Worm (Caenorhabditis elegans) whole organism, dauer: ENCODE measurements around the gene C47E8.11.

Source experiments
- unc-62 ChIP-seq: sonication (generic microtip); optimal IDR thresholded peaks from 2 replicates; lab custom pipeline; 2017; ENCODE audit warnings: missing biosample characterization, missing genetic modification reagents, missing genetic modification characterization

C47E8.11 gene

DNA sequence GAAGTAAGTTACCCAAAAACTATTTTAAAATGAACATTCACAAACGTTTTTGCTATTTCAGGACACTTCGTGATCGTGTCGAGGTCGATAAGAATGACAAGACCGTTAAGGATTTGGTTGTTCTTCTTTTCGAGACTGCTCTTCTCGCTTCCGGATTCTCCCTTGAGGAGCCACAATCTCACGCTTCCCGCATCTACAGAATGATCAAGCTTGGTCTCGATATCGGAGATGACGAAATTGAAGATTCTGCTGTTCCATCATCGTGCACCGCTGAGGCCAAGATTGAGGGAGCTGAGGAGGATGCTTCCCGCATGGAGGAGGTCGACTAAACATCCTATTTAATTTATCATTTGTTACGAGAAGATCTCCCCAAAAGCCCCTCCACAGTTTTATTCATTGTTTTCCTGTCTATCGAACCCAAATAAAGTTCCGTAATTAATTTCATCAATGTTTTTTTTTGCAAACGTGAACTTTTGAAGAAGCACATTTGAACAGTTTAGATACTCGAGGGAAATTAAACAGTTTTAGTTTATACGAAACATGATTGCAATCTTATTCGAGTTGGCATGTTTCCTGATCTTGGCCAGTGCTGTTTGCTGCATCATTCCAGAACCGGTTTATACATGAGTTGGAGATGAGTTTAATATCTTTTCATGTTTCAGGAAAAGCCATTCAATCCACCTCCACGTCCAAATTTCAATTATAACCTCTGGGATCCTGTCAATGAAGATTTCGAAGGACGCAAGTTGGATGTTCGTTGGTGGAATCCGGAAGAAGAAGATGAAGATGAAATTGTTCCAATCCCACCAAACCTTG, at the start of gene C47E8.11:
Gene C47E8.11, plus strand, starts transcription at position 520 of the 816 bp plus-strand sequence.
- TF ChIP-seq unc-62: no peak

DNA sequence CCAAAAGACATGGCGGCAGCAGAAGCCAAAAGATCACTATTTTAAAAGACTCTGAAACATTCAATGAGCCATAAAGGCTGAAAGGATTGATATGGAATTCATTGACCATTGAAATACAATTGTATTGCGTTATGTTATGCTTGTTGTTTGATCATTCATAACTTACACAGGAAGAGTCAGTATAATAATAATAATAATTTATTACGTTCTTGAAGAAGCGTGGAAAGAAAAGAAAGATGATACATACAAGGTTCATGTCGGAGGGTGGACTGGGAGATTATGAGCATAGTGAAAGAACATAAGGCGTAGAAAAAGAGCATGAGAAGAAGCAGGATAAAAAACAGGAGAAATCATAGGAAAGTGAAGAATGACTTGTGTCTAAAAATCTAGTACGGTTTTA, 48.3 kb upstream of the C47E8.11 start, which contains the start of gene F43D2.7:
Gene F43D2.7, minus strand, starts transcription at position 101 of the 400 bp plus-strand sequence.
- TF ChIP-seq unc-62: no peak

DNA sequence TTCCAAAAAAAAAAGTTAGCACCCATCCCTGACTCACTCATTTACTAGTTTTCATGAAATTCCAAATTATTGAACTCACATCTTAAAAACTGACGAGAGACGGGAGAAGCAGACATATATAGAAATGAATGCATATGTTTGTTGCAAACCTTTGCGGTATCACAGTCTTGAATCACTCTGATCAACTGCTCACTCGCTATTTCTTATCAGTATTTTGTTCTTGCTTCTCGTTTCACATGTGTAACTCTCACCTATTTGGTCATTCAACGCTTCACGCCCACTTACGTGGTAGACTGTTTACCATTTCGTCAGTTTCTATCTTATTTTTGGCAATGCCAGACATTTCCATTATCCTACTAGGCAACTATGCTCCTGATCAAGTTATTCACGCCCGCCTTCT, 47.6 kb upstream of the C47E8.11 start, which contains the start of gene C54G10.1:
Gene C54G10.1, plus strand, starts transcription at position 333 of the 400 bp plus-strand sequence.
- TF ChIP-seq unc-62: no peak

DNA sequence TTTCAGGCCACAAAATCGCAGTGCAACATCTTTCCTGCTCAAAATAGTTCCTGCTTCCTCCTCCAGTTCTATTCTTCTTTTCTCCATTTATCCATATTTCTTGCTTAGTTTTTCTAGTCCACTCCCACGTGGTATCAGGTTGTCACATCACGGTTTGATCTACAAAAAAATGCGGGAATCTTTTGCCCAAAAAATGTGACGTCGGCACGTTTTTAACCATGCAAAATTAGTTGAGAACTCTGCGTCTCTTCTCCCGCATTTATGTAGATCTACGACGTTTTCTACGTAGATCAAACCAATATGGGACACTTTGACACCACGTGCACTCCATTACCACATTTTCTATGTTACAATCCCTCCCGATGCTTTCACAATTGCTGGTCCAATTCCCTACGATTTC, 46.4 kb upstream of the C47E8.11 start:
- TF ChIP-seq unc-62: no peak

DNA sequence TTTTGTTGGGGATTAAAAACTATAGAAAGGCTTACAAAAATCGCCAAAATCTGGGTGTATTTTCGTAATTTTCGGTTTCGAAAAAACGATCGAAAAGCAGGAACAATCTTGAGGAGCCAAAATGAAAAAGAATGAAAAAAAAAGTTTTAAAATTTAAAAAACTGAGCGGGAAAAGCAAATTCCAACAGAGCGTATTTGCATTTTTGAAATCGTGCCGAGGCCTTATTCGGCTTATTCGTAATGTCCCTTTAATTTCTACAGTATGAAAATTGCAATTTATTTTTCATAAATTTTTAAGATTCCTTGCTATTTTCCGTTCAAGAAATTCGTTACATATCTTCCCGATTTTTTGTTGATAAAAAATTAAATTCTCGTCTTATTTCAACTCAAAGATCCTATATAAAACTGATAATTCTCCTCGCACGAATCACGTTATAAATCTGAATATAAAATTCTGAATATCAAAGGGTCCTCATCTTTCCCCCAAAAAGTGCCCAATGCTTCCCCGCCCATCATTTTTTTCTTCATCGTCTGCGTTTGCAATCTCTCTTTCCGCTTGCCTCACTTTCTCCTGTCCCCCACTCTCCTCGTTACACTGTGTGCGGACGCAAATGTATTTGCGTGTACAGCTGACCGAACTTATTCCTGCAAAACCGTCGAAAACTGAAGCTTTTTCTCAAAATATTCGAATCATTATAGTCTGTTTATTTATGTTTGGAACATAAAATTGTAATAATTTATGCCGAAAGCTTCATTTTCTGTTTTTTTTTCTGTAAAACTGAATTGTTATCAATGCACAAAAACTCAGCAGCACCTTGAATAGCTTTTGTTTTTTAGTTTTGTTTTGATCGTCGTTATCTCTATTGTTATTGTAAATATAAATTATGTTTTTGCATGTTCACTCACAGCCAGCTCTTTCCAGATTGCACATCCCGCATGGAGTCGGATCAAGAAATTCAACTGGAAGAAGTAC, 42.3 kb upstream of the C47E8.11 start, which contains the start of the genes rfc-1 and pmp-3:
Gene rfc-1, minus strand, starts transcription at position 163 of the 973 bp plus-strand sequence.
Gene pmp-3, plus strand, starts transcription at position 923 of the 973 bp plus-strand sequence.
- no peak for TF ChIP-seq unc-62

DNA sequence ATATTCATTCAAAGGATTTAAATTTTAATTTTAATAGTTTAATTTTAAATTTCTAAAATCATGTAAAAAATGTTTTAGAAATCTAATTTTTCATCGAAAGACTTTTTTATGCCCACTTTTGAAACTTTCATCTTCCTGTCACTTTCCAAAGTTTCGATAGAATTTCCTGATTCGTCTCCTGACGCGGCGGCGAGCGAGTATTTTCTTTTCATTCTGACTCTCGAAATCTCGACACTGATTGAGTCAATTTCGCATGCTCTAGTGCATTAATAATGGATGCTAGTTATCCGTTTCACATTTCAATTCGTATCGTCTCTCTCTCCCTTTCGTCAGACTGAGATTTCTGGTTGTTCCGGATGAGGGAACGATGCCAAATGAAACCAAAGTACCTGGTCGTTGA, 39.6 kb upstream of the C47E8.11 start:
- no peak for TF ChIP-seq unc-62

DNA sequence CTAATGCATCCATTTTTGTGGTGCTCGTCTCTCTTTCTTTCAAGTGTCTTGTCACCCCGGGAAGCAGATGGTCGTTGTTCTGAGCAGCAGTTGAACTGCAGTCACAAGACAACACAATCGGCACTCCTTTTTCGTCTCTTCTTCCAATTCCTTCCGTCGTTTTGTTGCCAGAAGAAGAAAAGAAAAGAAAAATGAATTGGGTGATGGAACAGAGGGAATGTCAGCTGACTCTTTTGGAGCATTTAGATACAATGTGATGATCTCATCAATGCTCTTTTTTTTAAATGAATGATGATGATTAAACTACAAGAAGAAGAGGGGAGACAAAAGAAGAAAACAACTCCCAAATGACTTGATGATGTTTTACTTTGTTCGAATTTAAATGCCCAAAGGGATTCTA, 38.5 kb upstream of the C47E8.11 start:
- no peak for TF ChIP-seq unc-62

DNA sequence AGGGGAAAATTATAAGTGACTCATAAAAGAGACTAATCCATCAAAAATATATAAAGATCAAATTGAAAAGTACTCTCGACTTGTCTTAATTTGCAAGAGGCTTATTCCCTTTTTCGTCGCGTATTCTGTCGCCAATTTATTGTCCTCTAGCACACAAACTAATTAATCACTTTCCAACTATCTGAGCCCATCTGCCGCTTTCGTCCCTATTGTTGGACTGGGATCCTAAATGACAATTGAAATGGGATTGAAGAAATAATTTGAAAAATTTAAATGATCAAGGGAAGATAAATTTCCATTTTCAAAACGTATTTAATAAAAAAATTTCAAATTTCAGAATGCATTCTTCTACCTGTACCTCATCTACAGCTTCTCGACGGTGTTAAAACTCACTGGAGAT, 37.8 kb upstream of the C47E8.11 start:
- TF ChIP-seq unc-62: no peak

DNA sequence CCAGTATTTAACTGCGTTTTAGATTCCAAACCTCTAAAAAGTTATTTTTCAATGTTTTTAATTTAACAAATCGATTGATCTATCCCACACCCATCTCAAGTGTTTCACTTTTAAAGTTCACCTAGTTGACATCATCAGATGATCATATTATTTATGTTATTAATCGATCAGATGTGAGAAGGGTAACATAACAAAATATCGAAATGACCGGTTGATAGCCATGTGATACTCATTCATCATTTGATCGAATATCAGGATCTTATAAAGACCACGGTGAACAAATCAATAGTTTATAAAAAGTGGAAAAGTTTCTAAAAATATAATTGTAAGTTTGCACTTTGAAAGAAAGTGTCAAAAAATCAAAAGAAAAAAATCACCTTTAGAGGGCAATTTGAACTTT, 32.7 kb upstream of the C47E8.11 start:
- no peak for TF ChIP-seq unc-62

DNA sequence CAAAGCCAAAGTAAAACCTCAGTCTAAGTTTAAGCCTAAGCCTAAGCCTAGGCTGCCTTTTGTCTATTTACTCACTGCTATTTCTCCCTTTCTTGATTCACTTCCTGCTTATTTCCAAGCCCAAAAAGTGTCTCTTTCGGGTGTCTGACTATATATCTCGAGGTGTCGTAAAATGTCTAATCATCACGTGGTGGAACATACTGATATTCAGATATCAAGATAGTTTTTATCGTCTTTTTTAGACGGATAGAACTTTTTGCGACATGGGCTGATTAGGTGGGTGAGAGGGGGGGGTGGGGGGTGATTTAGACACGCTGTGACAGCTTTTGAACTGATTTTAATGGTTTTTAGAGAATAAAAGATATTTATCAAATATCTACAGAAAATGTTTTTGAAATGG, 31.4 kb upstream of the C47E8.11 start:
- no peak for TF ChIP-seq unc-62

DNA sequence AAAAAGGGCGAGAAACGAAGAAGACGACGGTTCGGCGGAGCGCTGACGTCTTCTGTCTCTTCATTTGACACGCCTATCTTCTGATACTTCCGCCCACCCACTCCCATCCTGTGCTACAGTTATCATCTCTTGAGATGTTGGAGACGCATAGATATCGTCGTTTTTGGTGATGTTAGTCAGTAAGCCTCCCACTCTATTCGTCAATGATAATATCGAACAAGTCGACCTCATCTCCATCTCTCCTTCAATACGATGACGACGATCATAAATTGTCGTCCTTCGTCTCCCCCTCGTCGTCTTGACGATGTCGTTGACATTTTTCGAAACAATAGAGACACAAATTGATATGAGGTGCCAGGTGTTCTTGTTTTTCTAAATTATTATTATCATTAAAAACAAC, 30.3 kb upstream of the C47E8.11 start, which contains the start of gene slc-25A29:
Gene slc-25A29, minus strand, starts transcription at position 45 of the 400 bp plus-strand sequence.
- no peak for TF ChIP-seq unc-62

DNA sequence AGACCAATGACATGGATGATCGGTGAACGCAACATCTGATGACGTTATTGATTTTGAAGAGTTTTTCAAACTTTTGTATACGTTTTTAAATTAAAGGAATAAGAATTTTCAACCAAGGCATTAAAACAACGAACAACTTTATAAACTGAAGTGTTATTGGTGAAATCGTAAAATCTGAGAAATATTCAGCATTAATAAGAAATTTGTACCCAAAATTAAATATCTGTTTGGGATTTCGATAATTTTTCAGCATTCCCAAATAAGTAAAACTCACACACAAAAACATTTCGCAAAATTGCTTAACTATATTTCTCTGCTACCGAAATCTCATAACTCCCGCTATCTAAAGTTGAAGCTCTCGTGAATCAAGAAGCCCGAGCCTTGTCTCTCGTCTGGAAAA, 28.8 kb upstream of the C47E8.11 start:
- TF ChIP-seq unc-62: no peak

DNA sequence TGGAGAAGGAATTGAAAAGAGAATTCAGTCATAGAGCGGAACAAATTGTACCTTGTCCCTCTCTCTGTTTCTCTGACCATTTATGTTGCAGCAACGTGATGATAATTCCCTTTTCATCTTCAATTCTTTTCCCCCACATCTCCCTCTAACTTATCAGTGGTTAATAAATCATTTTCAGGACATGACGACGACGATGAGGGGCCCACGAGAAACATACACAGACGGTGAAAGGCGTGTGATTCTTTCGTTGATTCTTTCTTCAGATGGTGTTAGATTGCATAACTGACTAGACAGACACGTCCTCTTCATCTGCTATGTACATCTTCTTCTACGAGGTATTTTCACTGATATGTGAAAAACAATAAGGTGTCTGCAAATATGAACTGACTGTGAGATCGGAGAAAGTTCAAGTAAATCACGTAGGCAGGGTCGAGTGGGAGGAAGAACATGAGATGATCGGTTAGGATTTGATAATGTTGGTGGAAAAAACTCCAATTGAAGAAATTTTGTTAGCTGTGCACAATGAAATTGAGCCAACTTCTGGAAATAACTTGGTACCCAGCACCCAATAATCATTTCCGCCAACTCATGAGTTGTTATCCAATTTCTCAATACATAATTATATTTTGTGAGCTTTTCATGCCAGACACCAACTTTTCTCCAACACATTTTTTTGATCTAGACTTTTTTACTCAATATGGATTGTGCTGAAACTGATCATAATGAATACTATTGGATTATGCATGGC, 27.6 kb upstream of the C47E8.11 start, which contains the start of gene srh-17:
Gene srh-17, plus strand, starts transcription at position 698 of the 748 bp plus-strand sequence.
- no peak for TF ChIP-seq unc-62

DNA sequence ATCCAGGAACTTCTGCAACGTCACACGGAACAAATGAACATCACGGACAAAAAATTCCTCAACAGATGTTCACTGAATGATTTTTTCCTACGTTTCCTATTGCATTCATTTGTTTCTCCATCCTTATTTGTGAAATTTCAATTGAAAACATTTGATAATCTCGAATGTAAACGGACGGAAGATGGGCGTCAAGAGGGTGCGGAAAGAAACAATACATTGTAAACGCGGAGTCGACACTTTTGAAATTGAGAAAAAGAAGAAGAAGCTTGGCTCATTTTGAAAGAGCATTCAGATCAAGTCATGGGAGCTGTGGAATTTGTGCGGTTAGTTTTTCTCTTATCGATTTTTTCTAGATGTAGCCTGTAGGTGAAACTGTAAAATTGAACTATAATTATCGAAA, 25.4 kb upstream of the C47E8.11 start, which contains the start of gene C47E8.9:
Gene C47E8.9, plus strand, starts transcription at position 301 of the 400 bp plus-strand sequence.
- no peak for TF ChIP-seq unc-62

DNA sequence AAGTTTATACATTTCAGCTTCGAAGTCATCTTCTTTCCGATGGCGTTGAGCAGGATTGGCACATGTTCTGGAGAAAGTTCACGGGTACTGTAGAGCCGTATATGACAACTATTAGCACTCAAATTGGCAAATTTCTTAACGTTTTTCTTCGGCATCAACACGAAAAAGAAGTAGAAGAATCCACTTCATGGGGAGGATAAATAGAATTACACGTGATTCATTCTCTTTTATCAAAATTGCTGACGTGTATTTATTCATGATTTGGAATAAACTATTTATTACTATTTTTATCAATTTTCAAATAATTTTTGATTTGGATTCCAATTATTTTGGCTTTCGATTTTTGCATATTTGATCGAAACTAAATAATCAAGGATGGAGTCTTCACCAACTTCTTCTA, 22.7 kb upstream of the C47E8.11 start, which contains the start of gene C47E8.1:
Gene C47E8.1, plus strand, starts transcription at position 301 of the 400 bp plus-strand sequence.
- no peak for TF ChIP-seq unc-62

DNA sequence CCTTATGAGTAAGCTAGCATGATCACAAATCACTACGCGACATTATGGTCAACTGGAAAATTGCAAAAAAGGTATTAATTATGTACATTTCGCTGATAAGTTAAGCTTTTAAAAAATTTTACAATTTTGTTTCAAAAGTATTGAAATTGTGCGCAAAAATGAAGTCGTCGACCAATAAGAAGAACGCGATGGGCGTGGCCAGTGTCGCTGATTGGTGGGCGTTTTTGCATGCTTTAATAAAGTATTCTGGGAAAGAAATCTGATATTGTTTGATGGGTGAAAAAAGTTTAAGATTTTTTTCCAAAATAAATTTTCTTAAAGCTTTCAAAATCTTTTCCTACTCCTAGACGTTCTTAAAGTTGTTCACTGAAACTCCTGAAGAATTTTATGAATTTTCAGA, 10.1 kb upstream of the C47E8.11 start:
- TF ChIP-seq unc-62: no peak
